Worm (Caenorhabditis elegans) whole organism, L4 larva: ENCODE results near the gene C29E4.17.
"Not testable (repeated sequence)": the region's sequence is repeated elsewhere in the genome, so short reads cannot be mapped to it uniquely, and the experiment has no call there.

Experiments used
- R02D3.7 ChIP-seq: fragments of 150-350 bp; sonication (generic microtip); optimal IDR thresholded peaks from 3 replicates; lab custom pipeline; 2014; ENCODE audit warnings: missing biosample characterization, missing genetic modification characterization
- ama-1 ChIP-seq: fragments of 150-350 bp; optimal IDR thresholded peaks from 2 replicates; lab custom pipeline; 2014; ENCODE audit warnings: inconsistent platforms, mixed read lengths
- arid-1 ChIP-seq: fragments of 200-800 bp; sonication (Bioruptor generic); conservative IDR thresholded peaks from 2 replicates; pipeline ENCODE4 v1.3.6; 2022; ENCODE audit warnings: missing genetic modification reagents, missing genetic modification characterization, missing compliant biosample characterization
- fos-1 ChIP-seq: fragments of 150-350 bp; optimal IDR thresholded peaks from 2 replicates; lab custom pipeline; 2014; ENCODE audit warnings: missing biosample characterization, missing genetic modification characterization

- not testable (repeated sequence) for TF ChIP-seq arid-1 (GFP tag; lab: Robert Waterston, UW); R02D3.7 (tag; lab: Kevin White, UChicago); ama-1 (lab: Kevin White, UChicago); fos-1 (tag; lab: Kevin White, UChicago)
These were observed 42.0 kb downstream of the C29E4.17 start, which contains the start of gene F54H12.2 for ce11 chrIII:7964281-7964680.
